Worm (Caenorhabditis elegans) whole organism, midembryonic: ENCODE data around the gene C47E8.9.

Source experiments
- flt-1 ChIP-seq: fragments of 200-800 bp; sonication (Bioruptor generic); IDR thresholded peaks from 2 replicates; pipeline ENCODE4 v1.3.6; 2022; ENCODE audit warnings: missing genetic modification characterization, missing compliant biosample characterization
- klf-2 ChIP-seq: fragments of 200-800 bp; sonication (Bioruptor generic); conservative IDR thresholded peaks from 2 replicates; pipeline ENCODE4 v1.3.6; 2022; ENCODE audit warnings: missing genetic modification reagents, missing genetic modification characterization, missing compliant biosample characterization

- TF ChIP-seq klf-2 (GFP tag; lab: Robert Waterston, UW): no peak
- TF ChIP-seq flt-1: 0 out of 2 replicates have a peak, but pooled peaks have one; percentile 38
These were observed 17.0 kb upstream of the C47E8.9 start, which contains the start of the genes rfc-1 and pmp-3 for ce11 chrV:14645817-14646789.
